Fruit fly (Drosophila melanogaster) whole organism: Measurements from ENCODE around the gene CG33111.

Experiments used
- CG8478 ChIP-seq: fragments of >200 bp; optimal IDR thresholded peaks from 2 replicates; lab custom pipeline; 2018; ENCODE audit warnings: inconsistent platforms
- Dll ChIP-seq: fragments of >200 bp; optimal IDR thresholded peaks from 2 replicates; lab custom pipeline; 2017
- EcR ChIP-seq, 2 experiments: fragments of >200 bp; optimal IDR thresholded peaks; 2 replicates each; lab custom pipeline; 2017; ENCODE audit warnings: missing biosample characterization in 2 of 2, missing genetic modification characterization in 2 of 2, missing genetic modification reagents in 2 of 2
- pan ChIP-seq: fragments of >200 bp; optimal IDR thresholded peaks from 2 replicates; lab custom pipeline; 2017
- psq ChIP-seq: fragments of >200 bp; optimal IDR thresholded peaks from 2 replicates; lab custom pipeline; 2017
- usp ChIP-seq: fragments of >200 bp; optimal IDR thresholded peaks from 2 replicates; lab custom pipeline; 2017; ENCODE audit warnings: missing biosample characterization, missing genetic modification characterization, mixed read lengths

The CG33111 gene

DNA sequence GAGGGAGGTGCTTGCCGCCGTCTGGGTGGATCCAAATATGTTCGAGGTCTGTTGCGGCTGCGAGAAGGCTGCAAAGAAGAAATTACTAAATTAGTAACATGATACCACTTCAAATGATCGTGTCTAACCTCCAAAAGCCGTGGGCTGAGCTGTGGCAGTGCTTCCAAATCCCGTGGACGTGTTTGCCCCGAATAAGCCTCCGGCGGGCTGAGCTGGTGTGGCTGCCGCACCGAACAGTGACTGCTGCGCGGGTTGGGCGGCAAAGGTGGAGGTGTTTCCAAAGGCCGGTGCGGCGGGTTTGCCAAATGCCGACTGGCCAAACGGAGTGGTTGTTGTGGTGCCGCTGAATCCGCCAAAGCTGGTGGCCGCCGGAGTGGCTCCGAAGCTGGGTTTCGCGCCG is 38.3 kb downstream of the CG33111 start:
- TF ChIP-seq Dll (lab: Kevin White, UChicago) (no peak), pan (lab: Kevin White, UChicago) (no peak), psq (lab: Kevin White, UChicago) (no peak), EcR (GFP tag; optimal IDR thresholded peaks at IDR 0.05; lab: Kevin White, UChicago) (no peak), CG8478 (lab: Kevin White, UChicago) (no peak), usp (GFP tag; lab: Kevin White, UChicago) (no peak)

DNA sequence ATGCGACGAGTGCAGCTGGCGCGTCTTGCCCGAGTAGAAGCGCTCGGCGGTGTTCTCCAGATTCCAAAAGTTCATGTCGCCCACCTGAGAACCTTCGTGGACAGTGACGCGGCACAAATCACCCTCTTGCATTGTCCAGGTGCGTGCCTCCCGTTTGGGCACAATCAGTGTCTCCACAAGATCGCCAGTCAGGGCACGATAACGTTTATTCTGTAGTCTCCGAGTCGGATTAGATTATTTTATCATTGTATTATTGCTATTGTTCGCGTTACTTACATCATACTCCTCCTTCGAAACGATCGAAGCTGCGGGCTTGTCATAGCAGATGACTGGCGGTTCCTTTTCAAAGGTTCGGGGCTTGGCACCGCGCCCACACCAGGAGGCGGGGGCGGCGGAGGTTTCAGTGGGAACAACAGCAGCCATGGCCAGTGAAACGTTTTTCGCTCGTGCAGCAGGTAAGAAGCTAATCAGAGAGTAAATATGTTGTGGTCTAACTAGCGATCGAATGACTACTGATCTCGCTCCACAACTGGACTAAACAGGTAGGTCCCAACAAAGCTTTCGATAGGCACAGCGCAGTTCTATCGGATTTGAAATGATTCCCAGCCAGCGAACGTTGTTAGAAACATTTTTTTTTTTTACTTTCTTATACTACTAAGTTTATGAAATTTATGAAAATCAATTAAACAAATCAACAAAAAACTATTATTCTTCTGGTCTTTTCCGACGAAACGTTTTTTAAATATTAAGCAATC is 45.2 kb downstream of the CG33111 start, which contains the start of gene CG10208:
CG10208 (minus strand) TSS at position 518 of the 755 bp plus-strand sequence.
- no peak for TF ChIP-seq pan (lab: Kevin White, UChicago)

dm6 chr3R:23772808-23773207 is 46.2 kb downstream of the CG33111 start, which contains the start of gene tst:
TSS of gene tst (minus strand) at chr3R:23772859.
- TF ChIP-seq usp (GFP tag; lab: Kevin White, UChicago), result no peak

DNA sequence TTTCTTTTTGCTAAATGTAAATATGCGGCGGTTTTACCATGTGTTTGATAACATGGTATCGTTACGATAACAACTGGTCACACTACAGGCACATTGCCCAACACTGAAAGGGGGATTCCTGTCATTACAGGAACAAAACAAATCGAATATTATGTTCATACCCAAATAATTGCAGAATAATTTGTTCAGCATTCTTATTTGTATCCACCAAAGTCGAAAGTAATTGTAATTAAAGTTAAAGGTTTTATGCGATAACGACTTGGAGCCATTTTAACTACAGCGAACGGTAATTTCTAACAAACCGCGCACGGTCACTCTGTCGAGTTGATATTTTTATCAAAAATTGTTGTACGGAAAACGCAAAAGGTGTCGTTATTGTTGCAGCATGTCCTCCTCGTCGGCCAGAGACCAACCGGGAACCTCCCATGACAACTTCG is 51.6 kb downstream of the CG33111 start, which contains the start of the genes CG10214 and CG10375:
CG10214 (minus strand) TSS at position 72 of the 437 bp plus-strand sequence.
CG10375 (plus strand) TSS at position 296 of the 437 bp plus-strand sequence.
- TF ChIP-seq Dll (lab: Kevin White, UChicago) (no peak), psq (lab: Kevin White, UChicago) (no peak), usp (GFP tag; lab: Kevin White, UChicago) (no peak), pan (lab: Kevin White, UChicago) (no peak), CG8478 (lab: Kevin White, UChicago) (no peak)

DNA sequence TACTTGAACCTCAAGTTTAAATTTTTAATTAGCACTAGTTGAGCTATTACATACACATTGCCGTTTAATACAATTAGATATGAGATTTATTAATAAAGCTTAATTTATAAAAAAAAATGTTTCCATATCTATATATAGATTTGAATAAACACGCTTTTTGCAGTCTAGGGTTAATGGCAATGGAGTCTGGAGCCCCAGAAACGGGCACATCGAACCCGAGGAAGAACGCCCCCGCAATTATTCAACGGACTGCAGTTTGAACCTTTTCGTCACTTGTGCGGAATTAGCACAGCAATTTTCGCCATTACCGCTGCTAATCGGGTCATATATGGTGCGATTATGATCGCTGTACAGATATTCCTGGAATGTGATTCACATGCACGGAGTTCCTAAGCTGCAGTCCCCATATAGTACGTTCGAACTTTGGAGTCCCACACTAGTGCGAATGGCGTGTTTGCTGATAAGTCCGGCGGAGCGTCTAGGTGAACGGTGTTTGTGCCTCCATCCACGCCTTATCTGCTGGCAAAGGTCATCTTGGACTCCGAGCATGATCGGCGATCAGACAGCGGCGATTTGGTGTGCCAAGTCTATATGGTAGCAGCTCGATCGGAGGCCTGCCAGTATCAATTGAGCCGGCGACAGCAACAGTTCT is 55.3 kb downstream of the CG33111 start, which contains the start of gene Lsd-1:
Lsd-1 (plus strand) TSS at position 236 of the 652 bp plus-strand sequence.
- TF ChIP-seq CG8478 (lab: Kevin White, UChicago), result no peak
- TF ChIP-seq pan (lab: Kevin White, UChicago), result no peak

DNA sequence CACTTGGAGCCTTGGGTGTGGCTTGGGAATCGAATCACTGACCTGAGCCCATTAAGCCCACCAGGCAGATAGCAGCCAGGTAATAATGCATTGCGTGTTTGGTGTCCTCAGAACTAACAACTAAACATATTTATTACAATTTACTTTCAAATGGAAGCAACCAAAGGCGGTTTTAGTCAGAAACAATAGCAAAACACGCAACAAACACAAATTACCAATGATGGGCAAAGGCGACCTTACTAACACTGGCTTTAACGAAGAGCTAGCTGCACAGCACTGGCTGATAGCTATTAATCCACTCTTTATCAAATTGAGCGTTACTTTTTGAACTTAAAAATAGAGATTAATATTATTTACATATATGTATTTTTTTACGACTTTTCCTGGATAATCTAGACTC is 56.0 kb downstream of the CG33111 start, which contains the start of gene udt:
udt (minus strand) TSS at position 249 of the 400 bp plus-strand sequence.
- TF ChIP-seq CG8478 (lab: Kevin White, UChicago) (no peak), pan (lab: Kevin White, UChicago) (no peak), usp (GFP tag; lab: Kevin White, UChicago) (no peak), Dll (lab: Kevin White, UChicago) (no peak), psq (lab: Kevin White, UChicago) (no peak), EcR (GFP tag; optimal IDR thresholded peaks at IDR 0.05; lab: Kevin White, UChicago) (no peak)

- no peak for TF ChIP-seq EcR (GFP tag; optimal IDR thresholded peaks at IDR 0.05; lab: Kevin White, UChicago)
- TF ChIP-seq Dll (lab: Kevin White, UChicago), result no peak
- no peak for TF ChIP-seq pan (lab: Kevin White, UChicago)
- no peak for TF ChIP-seq CG8478 (lab: Kevin White, UChicago)
- no peak for TF ChIP-seq psq (lab: Kevin White, UChicago)
- TF ChIP-seq usp (GFP tag; lab: Kevin White, UChicago), result no peak
These were observed 58.6 kb downstream of the CG33111 start, which contains the start of gene SdhD for dm6 chr3R:23760219-23761018. TSS of gene SdhD (minus strand) at chr3R:23760600.

dm6 chr3R:23757912-23758607 is 61.0 kb downstream of the CG33111 start, which contains the start of the genes PTPMT1 and Hrd3:
TSS of gene PTPMT1 (plus strand) at chr3R:23758339.
TSS of gene Hrd3 (minus strand) at chr3R:23758557.
- TF ChIP-seq EcR (GFP tag; optimal IDR thresholded peaks at IDR 0.05; lab: Kevin White, UChicago) (no peak), psq (lab: Kevin White, UChicago) (no peak), Dll (lab: Kevin White, UChicago) (no peak), CG8478 (lab: Kevin White, UChicago) (no peak), usp (GFP tag; lab: Kevin White, UChicago) (no peak), pan (lab: Kevin White, UChicago) (no peak)

DNA sequence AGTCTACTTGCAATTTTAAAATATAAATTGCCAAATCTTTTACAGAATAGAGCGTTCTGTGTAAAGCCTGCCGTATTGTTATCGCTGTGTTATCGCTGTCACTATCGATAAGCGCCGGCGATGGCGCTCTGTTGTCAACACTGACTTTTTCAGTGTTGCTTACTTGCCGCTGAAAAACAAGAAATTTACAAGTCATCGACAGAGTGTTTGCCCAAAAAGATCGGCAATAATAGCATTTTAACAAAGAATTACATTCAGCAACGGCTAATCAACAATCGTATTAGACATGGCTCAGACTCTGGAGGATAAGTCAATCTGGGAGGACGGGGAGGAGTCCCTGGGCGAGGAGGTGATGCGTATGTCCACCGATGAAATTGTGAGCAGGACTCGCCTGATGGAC is 66.3 kb downstream of the CG33111 start, which contains the start of the genes RanBP3 and Rpt5:
RanBP3 (minus strand) TSS at position 107 of the 400 bp plus-strand sequence.
Rpt5 (plus strand) TSS at position 149 of the 400 bp plus-strand sequence.
- no peak for TF ChIP-seq Dll (lab: Kevin White, UChicago)
- no peak for TF ChIP-seq psq (lab: Kevin White, UChicago)
- no peak for TF ChIP-seq pan (lab: Kevin White, UChicago)
- no peak for TF ChIP-seq CG8478 (lab: Kevin White, UChicago)
- TF ChIP-seq usp (GFP tag; lab: Kevin White, UChicago), result no peak
- TF ChIP-seq EcR (GFP tag; optimal IDR thresholded peaks at IDR 0.05; lab: Kevin White, UChicago), result no peak
